Worm (Caenorhabditis elegans) whole organism, L1 larva: Measurements from ENCODE around the gene spe-17.

ENCODE experiments used
- ceh-82 ChIP-seq, 3 experiments: fragments of 150-350 bp in 1 of 3; sonication (generic microtip) in 2 of 3; optimal IDR thresholded peaks; 2 replicates each; lab custom pipeline; 2014 to 2017; ENCODE audit warnings: missing biosample characterization in 3 of 3, missing genetic modification characterization in 3 of 3
- ces-1 ChIP-seq: fragments of 150-350 bp; optimal IDR thresholded peaks from 2 replicates; lab custom pipeline; 2014; ENCODE audit warnings: missing biosample characterization, missing genetic modification reagents, missing genetic modification characterization
- dpl-1 ChIP-seq, 3 experiments: fragments of 150-350 bp in 2 of 3; sonication (generic microtip) in 1 of 3; optimal IDR thresholded peaks; 2 replicates each; lab custom pipeline; 2014 to 2017; ENCODE audit warnings: missing biosample characterization in 3 of 3, missing genetic modification characterization in 3 of 3, missing genetic modification reagents in 3 of 3
- elt-3 ChIP-seq, 6 experiments: fragments of 150-350 bp in 1 of 6; sonication (generic microtip); optimal IDR thresholded peaks; 2 replicates each; lab custom pipeline; 2017 to 2018; ENCODE audit warnings: missing biosample characterization in 6 of 6, missing genetic modification characterization in 6 of 6, inconsistent platforms in 1 of 6
- lir-3 ChIP-seq: sonication (generic microtip); optimal IDR thresholded peaks from 2 replicates; lab custom pipeline; 2016; ENCODE audit warnings: mild to moderate bottlenecking, missing genetic modification characterization, moderate library complexity, missing compliant biosample characterization; ENCODE audit not compliant: poor library complexity
- lsy-2 ChIP-seq, 2 experiments: fragments of 150-350 bp; optimal IDR thresholded peaks; 2 replicates each; lab custom pipeline; 2014; ENCODE audit warnings: missing biosample characterization in 2 of 2, missing genetic modification characterization in 2 of 2
- pqm-1 ChIP-seq: sonication (generic microtip); optimal IDR thresholded peaks from 3 replicates; lab custom pipeline; 2017; ENCODE audit warnings: missing biosample characterization, missing genetic modification characterization
- rnt-1 ChIP-seq: sonication (generic microtip); optimal IDR thresholded peaks from 2 replicates; lab custom pipeline; 2016; ENCODE audit warnings: mild to moderate bottlenecking, missing genetic modification characterization, moderate library complexity, missing compliant biosample characterization

- TF ChIP-seq dpl-1 (GFP tag; optimal IDR thresholded peaks at IDR 0.05; lab: Kevin White, UChicago) (no peak), pqm-1 (tag; lab: Kevin White, UChicago) (no peak), ces-1 (no peak), elt-3 (tag; optimal IDR thresholded peaks at IDR 0.05; lab: Kevin White, UChicago) (no peak), lir-3 (tag; lab: Kevin White, UChicago) (no peak), ceh-82 (tag; optimal IDR thresholded peaks at IDR 0.05; lab: Kevin White, UChicago) (no peak), lsy-2 (tag; optimal IDR thresholded peaks at IDR 0.05; lab: Kevin White, UChicago) (no peak), rnt-1 (tag; lab: Kevin White, UChicago) (no peak)
Observed at ce11 chrIV:12034776-12035175, 21.6 kb downstream of the spe-17 start.
